Fruit fly (Drosophila melanogaster): Measurements from ENCODE around the gene Pldn.
A peak's percentile ranks its signal among the peaks of the same experiment; 100 is the strongest.

Gene Pldn

DNA sequence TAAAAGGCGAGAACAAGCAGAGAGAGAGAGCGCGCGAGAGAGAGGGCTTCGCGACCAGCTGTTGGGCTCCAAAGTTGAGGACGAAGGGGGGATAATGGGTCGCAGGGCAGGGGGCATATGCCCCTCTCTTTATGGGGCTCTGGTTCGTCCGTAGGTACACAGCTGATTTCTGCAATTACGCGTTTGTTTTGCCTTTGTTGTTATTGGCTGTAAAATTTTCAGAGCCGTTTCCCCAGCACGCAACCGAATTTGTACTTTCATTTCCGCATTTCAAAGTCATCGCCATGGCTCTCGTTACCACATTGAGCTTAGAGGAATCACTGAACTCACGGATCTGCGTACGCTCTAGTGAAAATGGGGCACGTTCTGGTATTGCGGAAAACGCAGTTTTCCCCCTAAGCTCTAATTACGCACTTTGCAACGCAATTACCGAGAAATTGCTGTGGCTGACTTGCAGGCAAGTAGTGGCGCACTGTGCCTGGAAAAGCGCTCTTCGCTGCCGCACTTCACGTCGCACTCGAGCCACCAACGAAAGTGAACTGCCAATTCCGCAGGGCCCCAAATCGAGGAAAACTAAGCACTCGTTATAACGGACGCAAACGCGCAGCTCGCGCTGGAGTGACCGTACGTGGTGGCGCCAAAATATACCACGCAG, 16.9 kb upstream of the Pldn start, which contains the start of gene CG11658 (continued):
- TF ChIP-seq YL-1 (GFP tag; optimal IDR thresholded peaks at IDR 0.05) (peak; percentile 10), CG6854 (GFP tag; optimal IDR thresholded peaks at IDR 0.05) (peak; percentile 35), cas (GFP tag; IDR thresholded peaks at IDR 0.05) (no peak), BtbVII (GFP tag; optimal IDR thresholded peaks at IDR 0.05) (peak; percentile 25), en (GFP tag; optimal IDR thresholded peaks at IDR 0.05) (no peak), pnt (GFP tag; optimal IDR thresholded peaks at IDR 0.05) (no peak), chinmo (GFP tag; IDR thresholded peaks at IDR 0.05; ENCODE audit: partially characterized antibody) (peak; percentile 93; the same call in 3 of the 4 replicates), Usf (GFP tag; optimal IDR thresholded peaks at IDR 0.05) (no peak), Optix (GFP tag; IDR thresholded peaks at IDR 0.05) (0 out of 3 replicates have a peak, but pooled peaks have one; percentile 24), CG11695 (GFP tag; IDR thresholded peaks at IDR 0.05) (0 out of 3 replicates have a peak, but pooled peaks have one; percentile 13), CG1647 (GFP tag; optimal IDR thresholded peaks at IDR 0.05) (no peak), CG12769 (tag; optimal IDR thresholded peaks at IDR 0.05) (peak; percentile 80), CG32532 (GFP tag; IDR thresholded peaks at IDR 0.05) (no peak), bsh (GFP tag; optimal IDR thresholded peaks at IDR 0.05) (peak in 1 of 2 experiments; percentile 62), gsb (GFP tag; IDR thresholded peaks at IDR 0.05) (0 out of 2 replicates have a peak, but pooled peaks have one; percentile 11), abd-A (tag; optimal IDR thresholded peaks at IDR 0.05) (peak; percentile 95), CG13287 (GFP tag; IDR thresholded peaks at IDR 0.05; ENCODE audit: partially characterized antibody) (peak; percentile 46), Jarid2 (GFP tag; optimal IDR thresholded peaks at IDR 0.05) (peak; percentile 82), Hmr (GFP tag; optimal IDR thresholded peaks at IDR 0.05) (peak; percentile 43), sug (tag; optimal IDR thresholded peaks at IDR 0.05) (peak; percentile 15), NFAT (GFP tag; IDR thresholded peaks at IDR 0.05) (peak; percentile 42), CG10209 (GFP tag; optimal IDR thresholded peaks at IDR 0.05) (no peak), CG2712 (tag; optimal IDR thresholded peaks at IDR 0.05) (no peak), slou (GFP tag; optimal IDR thresholded peaks at IDR 0.05) (no peak), Doc3 (GFP tag; IDR thresholded peaks at IDR 0.05; ENCODE audit: partially characterized antibody) (peak; percentile 46; the same call in 1 of the 3 replicates), CG34224 (GFP tag; IDR thresholded peaks at IDR 0.05; ENCODE audit: partially characterized antibody) (peak; percentile 76), CG11456 (GFP tag; IDR thresholded peaks at IDR 0.05) (no peak), CG3281 (GFP tag; optimal IDR thresholded peaks at IDR 0.05) (peak; percentile 5), hbn (GFP tag; IDR thresholded peaks at IDR 0.05; ENCODE audit: partially characterized antibody) (peak; percentile 41; the same call in 1 of the 2 replicates), rib (GFP tag; IDR thresholded peaks at IDR 0.05) (peak; percentile 81; the same call in 1 of the 2 replicates), CG10959 (GFP tag; IDR thresholded peaks at IDR 0.05) (no peak), Tbp (GFP tag; optimal IDR thresholded peaks at IDR 0.05) (no peak), zen2 (GFP tag; IDR thresholded peaks at IDR 0.05; ENCODE audit: partially characterized antibody) (peak; percentile 40), crp (GFP tag; optimal IDR thresholded peaks at IDR 0.05) (peak in 1 of 2 experiments; percentile 84), Med (GFP tag) (peak; percentile 57), Drgx (GFP tag; IDR thresholded peaks at IDR 0.05) (peak; percentile 38; the same call in 1 of the 2 replicates), CG6175 (GFP tag; IDR thresholded peaks at IDR 0.05) (peak; percentile 6; the same call in 1 of the 3 replicates), CG5180 (GFP tag; optimal IDR thresholded peaks at IDR 0.05) (peak; percentile 22), Dbx (GFP tag; IDR thresholded peaks at IDR 0.05) (peak; percentile 8; the same call in 1 of the 3 replicates)

Measured in whole organism, embryonic.